Worm (Caenorhabditis elegans): Measurements from ENCODE around the gene sri-32.

DNA sequence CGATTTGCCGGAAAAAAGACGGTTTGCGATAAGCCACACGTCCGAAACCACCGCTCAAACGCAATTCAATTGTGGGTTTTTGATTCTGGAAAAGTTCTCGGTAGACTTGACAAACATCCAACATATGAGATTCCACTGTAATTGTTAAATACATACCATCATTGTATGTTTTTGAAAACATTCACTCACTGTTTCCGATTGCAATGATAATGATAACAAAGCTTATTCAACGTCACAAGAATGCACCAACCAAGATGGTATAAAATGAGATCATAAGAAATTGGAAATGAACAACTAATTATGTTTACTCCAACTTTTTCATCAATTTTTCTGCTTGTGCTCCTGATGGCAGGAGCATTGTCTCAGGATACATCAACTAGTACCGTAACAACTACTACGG is 48.5 kb downstream of the sri-32 start, which contains the start of gene clec-122:
- TF ChIP-seq nhr-11 (tag; optimal IDR thresholded peaks at IDR 0.05) = no peak
- no peak for TF ChIP-seq aly-2 (tag; optimal IDR thresholded peaks at IDR 0.05)
- TF ChIP-seq ceh-82 (tag; optimal IDR thresholded peaks at IDR 0.05) = no peak
- no peak for TF ChIP-seq R02D3.7 (tag; optimal IDR thresholded peaks at IDR 0.05)
- TF ChIP-seq ceh-62 (tag; optimal IDR thresholded peaks at IDR 0.05) = no peak
- TF ChIP-seq zip-11 (GFP tag; IDR thresholded peaks at IDR 0.05) = no peak
- TF ChIP-seq nhr-237 (tag; optimal IDR thresholded peaks at IDR 0.05) = no peak
- TF ChIP-seq pha-4 (GFP tag; IDR thresholded peaks at IDR 0.05) = no peak
- TF ChIP-seq pha-4 (tag; optimal IDR thresholded peaks at IDR 0.05) = no peak
- no peak for TF ChIP-seq nhr-25 (tag; optimal IDR thresholded peaks at IDR 0.05; ENCODE audit: borderline replicate concordance, insufficient read depth)
- TF ChIP-seq ZK546.5 (tag; optimal IDR thresholded peaks at IDR 0.05) = no peak
- TF ChIP-seq mep-1 (tag; optimal IDR thresholded peaks at IDR 0.05) = no peak
- no peak for TF ChIP-seq ama-1 (optimal IDR thresholded peaks at IDR 0.05)

Measured in whole organism, L4 larva.